Worm (Caenorhabditis elegans) whole organism, L4 larva: ENCODE measurements around the gene W04D2.4.

Source experiments
- F10B5.3 ChIP-seq: sonication (generic microtip); optimal IDR thresholded peaks from 2 replicates; lab custom pipeline; 2016; ENCODE audit warnings: mild to moderate bottlenecking, missing genetic modification characterization, missing compliant biosample characterization
- F37D6.2 ChIP-seq: sonication (generic microtip); optimal IDR thresholded peaks from 2 replicates; lab custom pipeline; 2016; ENCODE audit warnings: mild to moderate bottlenecking, missing genetic modification characterization, missing compliant biosample characterization
- F44E2.7 ChIP-seq: fragments of 200-800 bp; sonication (Bioruptor generic); IDR thresholded peaks from 2 replicates; pipeline ENCODE4 v2.1.2; 2022; ENCODE audit warnings: missing genetic modification characterization, missing compliant biosample characterization
- R02D3.7 ChIP-seq: fragments of 150-350 bp; sonication (generic microtip); optimal IDR thresholded peaks from 3 replicates; lab custom pipeline; 2014; ENCODE audit warnings: missing biosample characterization, missing genetic modification characterization
- T20F7.1 ChIP-seq: fragments of 200-800 bp; sonication (Bioruptor generic); optimal IDR thresholded peaks from 2 replicates; lab custom pipeline; 2018; ENCODE audit warnings: mild to moderate bottlenecking, missing genetic modification characterization, missing compliant biosample characterization
- Y105C5A.15 ChIP-seq: fragments of 200-800 bp; sonication (Bioruptor generic); IDR thresholded peaks from 2 replicates; pipeline ENCODE4 v1.3.6; 2022; ENCODE audit warnings: missing genetic modification characterization, missing compliant biosample characterization
- Y5F2A.4 ChIP-seq: fragments of 200-800 bp; sonication (Bioruptor generic); optimal IDR thresholded peaks from 2 replicates; lab custom pipeline; 2018; ENCODE audit warnings: mild to moderate bottlenecking, missing genetic modification characterization, missing compliant biosample characterization
- ZK337.2 ChIP-seq: fragments of 200-800 bp; sonication (Bioruptor generic); IDR thresholded peaks from 2 replicates; pipeline ENCODE4 v1.3.6; 2022; ENCODE audit warnings: missing genetic modification reagents, missing genetic modification characterization, missing compliant biosample characterization
- aha-1 ChIP-seq: fragments of 150-350 bp; peaks from one replicate; lab custom pipeline; 2014; ENCODE audit warnings: missing biosample characterization, missing genetic modification characterization
- aly-2 ChIP-seq: sonication (generic microtip); optimal IDR thresholded peaks from 2 replicates; lab custom pipeline; 2018; ENCODE audit warnings: missing biosample characterization, missing genetic modification characterization
- ama-1 ChIP-seq: fragments of 150-350 bp; optimal IDR thresholded peaks from 2 replicates; lab custom pipeline; 2014; ENCODE audit warnings: inconsistent platforms, mixed read lengths
- ceh-20 ChIP-seq: fragments of 200-800 bp; sonication (Bioruptor generic); IDR thresholded peaks from 2 replicates; pipeline ENCODE4 v1.3.6; 2022; ENCODE audit warnings: missing genetic modification reagents, missing genetic modification characterization, missing compliant biosample characterization
- ceh-32 ChIP-seq: sonication (generic microtip); optimal IDR thresholded peaks from 2 replicates; lab custom pipeline; 2016; ENCODE audit warnings: mild to moderate bottlenecking, missing genetic modification characterization, missing compliant biosample characterization; ENCODE audit not compliant: poor library complexity
- ces-1 ChIP-seq: fragments of 150-350 bp; sonication (generic microtip); optimal IDR thresholded peaks from 4 replicates; lab custom pipeline; 2014; ENCODE audit warnings: missing biosample characterization, missing genetic modification reagents, missing genetic modification characterization
- cey-2 ChIP-seq: sonication (generic microtip); optimal IDR thresholded peaks from 3 replicates; lab custom pipeline; 2017; ENCODE audit warnings: missing genetic modification characterization, mild to moderate bottlenecking, missing compliant biosample characterization, antibody characterized with exemption, borderline replicate concordance; ENCODE audit not compliant: insufficient read depth
- dmd-6 ChIP-seq: fragments of 200-800 bp; sonication (Bioruptor generic); IDR thresholded peaks from 2 replicates; pipeline ENCODE4 v1.3.6; 2022; ENCODE audit warnings: missing genetic modification reagents, missing genetic modification characterization, missing compliant biosample characterization
- dmd-8 ChIP-seq: fragments of 200-800 bp; sonication (Bioruptor generic); IDR thresholded peaks from 2 replicates; pipeline ENCODE4 v1.3.6; 2022; ENCODE audit warnings: missing genetic modification characterization, missing compliant biosample characterization
- dpl-1 ChIP-seq: fragments of 150-350 bp; optimal IDR thresholded peaks from 2 replicates; lab custom pipeline; 2014; ENCODE audit warnings: missing biosample characterization, missing genetic modification reagents, missing genetic modification characterization
- duxl-1 ChIP-seq: sonication (generic microtip); optimal IDR thresholded peaks from 2 replicates; lab custom pipeline; 2016; ENCODE audit warnings: mild to moderate bottlenecking, missing genetic modification characterization, moderate library complexity, missing compliant biosample characterization; ENCODE audit not compliant: poor library complexity
- dve-1 ChIP-seq: sonication (generic microtip); optimal IDR thresholded peaks from 2 replicates; lab custom pipeline; 2017; ENCODE audit warnings: antibody characterized with exemption, mild to moderate bottlenecking, missing genetic modification characterization, missing compliant biosample characterization; ENCODE audit not compliant: insufficient read depth
- egl-43 ChIP-seq: fragments of 200-800 bp; sonication (Bioruptor generic); IDR thresholded peaks from 2 replicates; pipeline ENCODE4 v1.3.6; 2022; ENCODE audit warnings: missing genetic modification reagents, missing genetic modification characterization, missing compliant biosample characterization
- fkh-10 ChIP-seq: fragments of 150-350 bp; optimal IDR thresholded peaks from 2 replicates; lab custom pipeline; 2014; ENCODE audit warnings: missing biosample characterization, missing genetic modification reagents, missing genetic modification characterization
- fos-1 ChIP-seq: fragments of 150-350 bp; optimal IDR thresholded peaks from 2 replicates; lab custom pipeline; 2014; ENCODE audit warnings: missing biosample characterization, missing genetic modification characterization
- hlh-11 ChIP-seq: fragments of 200-800 bp; sonication (Bioruptor generic); optimal IDR thresholded peaks from 2 replicates; lab custom pipeline; 2018; ENCODE audit warnings: mild to moderate bottlenecking, missing genetic modification characterization, missing compliant biosample characterization
- hlh-30 ChIP-seq: sonication (generic microtip); optimal IDR thresholded peaks from 2 replicates; lab custom pipeline; 2017; ENCODE audit warnings: antibody characterized with exemption, mild to moderate bottlenecking, missing genetic modification characterization, missing compliant biosample characterization; ENCODE audit not compliant: insufficient read depth
- hmg-1.1 ChIP-seq: fragments of 200-800 bp; sonication (Bioruptor generic); IDR thresholded peaks from 2 replicates; pipeline ENCODE4 v1.3.6; 2022; ENCODE audit warnings: missing genetic modification reagents, missing genetic modification characterization, missing compliant biosample characterization
- jun-1 ChIP-seq: fragments of 150-350 bp; optimal IDR thresholded peaks from 2 replicates; lab custom pipeline; 2014; ENCODE audit warnings: missing biosample characterization, missing genetic modification reagents, missing genetic modification characterization
- lin-38 ChIP-seq: fragments of 200-800 bp; sonication (Bioruptor generic); IDR thresholded peaks from 2 replicates; pipeline ENCODE4 v1.3.6; 2022; ENCODE audit warnings: missing genetic modification reagents, missing genetic modification characterization, missing compliant biosample characterization
- lsy-2 ChIP-seq, 2 experiments: fragments of 150-350 bp in 1 of 2; sonication (generic microtip) in 1 of 2; optimal IDR thresholded peaks; 2 replicates each; lab custom pipeline; 2014 to 2017; ENCODE audit warnings: missing biosample characterization in 2 of 2, missing genetic modification characterization in 2 of 2
- madf-9 ChIP-seq: fragments of 200-800 bp; sonication (Bioruptor generic); conservative IDR thresholded peaks from 2 replicates; pipeline ENCODE4 v1.3.6; 2022; ENCODE audit warnings: missing genetic modification reagents, missing genetic modification characterization, missing compliant biosample characterization
- mep-1 ChIP-seq: fragments of 150-350 bp; sonication (generic microtip); optimal IDR thresholded peaks from 3 replicates; lab custom pipeline; 2014; ENCODE audit warnings: missing biosample characterization, missing genetic modification characterization
- mes-2 ChIP-seq: sonication (generic microtip); optimal IDR thresholded peaks from 2 replicates; lab custom pipeline; 2016; ENCODE audit warnings: missing genotype, mild to moderate bottlenecking, missing genetic modification characterization, missing compliant biosample characterization; ENCODE audit not compliant: poor library complexity, severe bottlenecking
- nhr-102 ChIP-seq: sonication (generic microtip); optimal IDR thresholded peaks from 2 replicates; lab custom pipeline; 2016; ENCODE audit warnings: mild to moderate bottlenecking, missing genetic modification characterization, moderate library complexity, missing compliant biosample characterization
- nhr-11 ChIP-seq: fragments of 150-350 bp; optimal IDR thresholded peaks from 2 replicates; lab custom pipeline; 2014; ENCODE audit warnings: missing biosample characterization, missing genetic modification characterization
- nhr-111 ChIP-seq: fragments of 200-800 bp; sonication (Bioruptor generic); optimal IDR thresholded peaks from 2 replicates; lab custom pipeline; 2018; ENCODE audit warnings: mild to moderate bottlenecking, missing genetic modification characterization, missing compliant biosample characterization
- nhr-25 ChIP-seq: sonication (generic microtip); optimal IDR thresholded peaks from 2 replicates; lab custom pipeline; 2017; ENCODE audit warnings: missing genetic modification characterization, mild to moderate bottlenecking, missing compliant biosample characterization, antibody characterized with exemption, moderate library complexity, borderline replicate concordance; ENCODE audit not compliant: insufficient read depth
- nhr-28 ChIP-seq: fragments of 150-350 bp; optimal IDR thresholded peaks from 2 replicates; lab custom pipeline; 2014; ENCODE audit warnings: missing biosample characterization, missing genetic modification characterization
- nhr-41 ChIP-seq: fragments of 200-800 bp; sonication (Bioruptor generic); IDR thresholded peaks from 2 replicates; pipeline ENCODE4 v1.3.6; 2022; ENCODE audit warnings: missing genetic modification reagents, missing genetic modification characterization, missing compliant biosample characterization
- nhr-42 ChIP-seq: fragments of 200-800 bp; sonication (Bioruptor generic); IDR thresholded peaks from 2 replicates; pipeline ENCODE4 v1.3.6; 2022; ENCODE audit warnings: missing genetic modification characterization, missing compliant biosample characterization
- nhr-48 ChIP-seq: sonication (generic microtip); optimal IDR thresholded peaks from 2 replicates; lab custom pipeline; 2016; ENCODE audit warnings: mild to moderate bottlenecking, missing genetic modification characterization, missing compliant biosample characterization
- nhr-6 ChIP-seq: fragments of 150-350 bp; optimal IDR thresholded peaks from 2 replicates; lab custom pipeline; 2014; ENCODE audit warnings: missing biosample characterization, missing genetic modification characterization
- pha-4 ChIP-seq, 2 experiments: fragments of 150-350 bp in 1 of 2; fragments of 200-800 bp in 1 of 2; sonication (Bioruptor generic) in 1 of 2; IDR thresholded peaks in 1 of 2; optimal IDR thresholded peaks in 1 of 2; 2 replicates each; pipeline versions ENCODE4 v1.3.6 to Lab custom; 2014 to 2022; ENCODE audit warnings: missing genetic modification characterization in 2 of 2, missing genetic modification reagents in 2 of 2, missing biosample characterization in 1 of 2, missing compliant biosample characterization in 1 of 2
- pqm-1 ChIP-seq: sonication (generic microtip); optimal IDR thresholded peaks from 2 replicates; lab custom pipeline; 2017; ENCODE audit warnings: missing biosample characterization, missing genetic modification characterization
- skn-1 ChIP-seq: fragments of 150-350 bp; optimal IDR thresholded peaks from 2 replicates; lab custom pipeline; 2014; ENCODE audit warnings: missing biosample characterization, missing genetic modification characterization
- spr-3 ChIP-seq: fragments of 200-800 bp; sonication (Bioruptor generic); optimal IDR thresholded peaks from 2 replicates; lab custom pipeline; 2018; ENCODE audit warnings: mild to moderate bottlenecking, missing genetic modification characterization, missing compliant biosample characterization
- tra-1 ChIP-seq: fragments of 200-800 bp; sonication (Bioruptor generic); IDR thresholded peaks from 2 replicates; pipeline ENCODE4 v1.3.6; 2022; ENCODE audit warnings: missing genetic modification reagents, missing genetic modification characterization, missing compliant biosample characterization
- unc-62 ChIP-seq, 3 experiments: fragments of 150-350 bp in 1 of 3; sonication (generic microtip); optimal IDR thresholded peaks in 2 of 3; peaks in 1 of 3; 1 replicate in 1 of 3; 2 replicates in 2 of 3; lab custom pipeline; 2014 to 2017; ENCODE audit warnings: missing biosample characterization in 3 of 3, missing genetic modification characterization in 3 of 3, missing genetic modification reagents in 3 of 3, missing genotype in 1 of 3
- zfp-2 ChIP-seq: sonication (generic microtip); optimal IDR thresholded peaks from 2 replicates; lab custom pipeline; 2016; ENCODE audit warnings: mild to moderate bottlenecking, missing genetic modification characterization, missing compliant biosample characterization
- ztf-11 ChIP-seq: fragments of 150-350 bp; optimal IDR thresholded peaks from 2 replicates; lab custom pipeline; 2014; ENCODE audit warnings: missing biosample characterization, missing genetic modification characterization
- ztf-7 ChIP-seq: fragments of 150-350 bp; optimal IDR thresholded peaks from 2 replicates; lab custom pipeline; 2014; ENCODE audit warnings: missing biosample characterization, missing genetic modification characterization

The W04D2.4 gene

ce11 chrV:12533635-12534150 is 36.1 kb upstream of the W04D2.4 start:
- no peak for TF ChIP-seq nhr-6 (tag; lab: Kevin White, UChicago)
- TF ChIP-seq ces-1 (GFP tag; lab: Kevin White, UChicago) = no peak
- TF ChIP-seq ztf-7 (tag; lab: Kevin White, UChicago) = no peak
- TF ChIP-seq nhr-28 (tag; lab: Kevin White, UChicago) = no peak
- TF ChIP-seq ztf-11 (tag; lab: Kevin White, UChicago) = no peak
- no peak for TF ChIP-seq dmd-8
- no peak for TF ChIP-seq lin-38 (GFP tag; lab: Robert Waterston, UW)
- no peak for TF ChIP-seq skn-1
- TF ChIP-seq F44E2.7 (GFP tag; lab: Robert Waterston, UW) = no peak
- no peak for TF ChIP-seq F10B5.3
- TF ChIP-seq nhr-111 (GFP tag; lab: Kevin White, UChicago) = no peak
- no peak for TF ChIP-seq fos-1 (tag; lab: Kevin White, UChicago)
- no peak for TF ChIP-seq madf-9 (GFP tag; lab: Robert Waterston, UW)
- no peak for TF ChIP-seq fkh-10
- TF ChIP-seq nhr-41 = no peak
- no peak for TF ChIP-seq Y105C5A.15 (GFP tag; lab: Robert Waterston, UW)
- TF ChIP-seq dmd-6 = peak; percentile 49; the same call in 1 of the 2 replicates
- peak in 1 of 2 experiments; percentile 98 for TF ChIP-seq unc-62 (GFP tag; optimal IDR thresholded peaks at IDR 0.05 in 1 of 2; lab: Kevin White, UChicago)
- no peak for TF ChIP-seq unc-62 (tag; optimal IDR thresholded peaks at IDR 0.05; lab: Kevin White, UChicago)
- TF ChIP-seq tra-1 = no peak
- peak; percentile 56 for TF ChIP-seq hlh-11 (tag; lab: Kevin White, UChicago)
- TF ChIP-seq egl-43 (GFP tag; lab: Robert Waterston, UW) = no peak
- no peak for TF ChIP-seq cey-2 (tag; lab: Kevin White, UChicago)
- no peak for TF ChIP-seq zfp-2 (tag; lab: Kevin White, UChicago)
- TF ChIP-seq ZK337.2 (GFP tag; lab: Robert Waterston, UW) = no peak
- TF ChIP-seq dpl-1 (GFP tag; lab: Kevin White, UChicago) = no peak
- TF ChIP-seq aly-2 = no peak
- peak; percentile 3 for TF ChIP-seq mep-1
- TF ChIP-seq lsy-2 (tag; optimal IDR thresholded peaks at IDR 0.05; lab: Kevin White, UChicago) = peak in 1 of 2 experiments; percentile 46
- TF ChIP-seq nhr-11 = no peak
- no peak for TF ChIP-seq pqm-1 (tag; lab: Kevin White, UChicago)
- TF ChIP-seq ama-1 = no peak
- TF ChIP-seq ceh-20 (GFP tag; lab: Robert Waterston, UW) = no peak
- no peak for TF ChIP-seq duxl-1
- TF ChIP-seq Y5F2A.4 = no peak
- TF ChIP-seq nhr-102 = no peak
- peak; percentile 68 for TF ChIP-seq nhr-48 (tag; lab: Kevin White, UChicago)
- TF ChIP-seq dve-1 (tag; lab: Kevin White, UChicago) = no peak
- no peak for TF ChIP-seq F37D6.2
- no peak for TF ChIP-seq pha-4 (GFP tag; IDR thresholded peaks at IDR 0.05; lab: Robert Waterston, UW)
- no peak for TF ChIP-seq pha-4 (tag; optimal IDR thresholded peaks at IDR 0.05; lab: Kevin White, UChicago)
- TF ChIP-seq aha-1 (tag; lab: Kevin White, UChicago) = no peak
- TF ChIP-seq spr-3 (GFP tag; lab: Kevin White, UChicago) = no peak
- TF ChIP-seq hlh-30 (tag; lab: Kevin White, UChicago) = no peak
- no peak for TF ChIP-seq hmg-1.1 (GFP tag; lab: Robert Waterston, UW)
- no peak for TF ChIP-seq ceh-32 (tag; lab: Kevin White, UChicago)
- peak; percentile 72 for TF ChIP-seq nhr-25 (tag; lab: Kevin White, UChicago)
- TF ChIP-seq mes-2 (tag; lab: Kevin White, UChicago) = no peak
- no peak for TF ChIP-seq T20F7.1 (GFP tag; lab: Kevin White, UChicago)
- TF ChIP-seq R02D3.7 (tag; lab: Kevin White, UChicago) = no peak
- no peak for TF ChIP-seq jun-1 (tag; lab: Kevin White, UChicago)
- TF ChIP-seq nhr-42 (GFP tag; lab: Robert Waterston, UW) = no peak
